Worm (Caenorhabditis elegans) whole organism, mixed stage, embryonic: ENCODE data around the gene F27D9.2.

ENCODE experiments used
- ces-1 ChIP-seq: fragments of 150-350 bp; optimal IDR thresholded peaks from 2 replicates; lab custom pipeline; 2014; ENCODE audit warnings: missing biosample characterization, missing genetic modification reagents, missing genetic modification characterization
- elt-1 ChIP-seq: sonication (generic microtip); optimal IDR thresholded peaks from 2 replicates; lab custom pipeline; 2017; ENCODE audit warnings: missing genetic modification characterization, mild to moderate bottlenecking, missing compliant biosample characterization, antibody characterized with exemption, moderate library complexity, borderline replicate concordance; ENCODE audit not compliant: insufficient read depth
- lin-13 ChIP-seq: fragments of 150-350 bp; optimal IDR thresholded peaks from 2 replicates; lab custom pipeline; 2014; ENCODE audit warnings: missing biosample characterization, missing genetic modification characterization
- lsy-2 ChIP-seq: fragments of 150-350 bp; optimal IDR thresholded peaks from 2 replicates; lab custom pipeline; 2014; ENCODE audit warnings: missing biosample characterization, missing genetic modification characterization
- mab-5 ChIP-seq: fragments of 150-350 bp; optimal IDR thresholded peaks from 2 replicates; lab custom pipeline; 2014; ENCODE audit warnings: missing biosample characterization, missing genetic modification characterization
- nhr-12 ChIP-seq: fragments of 150-350 bp; optimal IDR thresholded peaks from 2 replicates; lab custom pipeline; 2014; ENCODE audit warnings: missing biosample characterization, missing genetic modification characterization
- nhr-237 ChIP-seq: fragments of 150-350 bp; optimal IDR thresholded peaks from 2 replicates; lab custom pipeline; 2014; ENCODE audit warnings: missing biosample characterization, missing genetic modification characterization
- nhr-76 ChIP-seq: sonication (generic microtip); optimal IDR thresholded peaks from 2 replicates; lab custom pipeline; 2017; ENCODE audit warnings: missing biosample characterization, missing genetic modification characterization
- pha-4 ChIP-seq: fragments of 150-350 bp; optimal IDR thresholded peaks from 2 replicates; lab custom pipeline; 2018; ENCODE audit warnings: missing biosample characterization, missing genetic modification reagents, missing genetic modification characterization
- sem-2 ChIP-seq: fragments of 200-800 bp; sonication (Bioruptor generic); optimal IDR thresholded peaks from 2 replicates; lab custom pipeline; 2018; ENCODE audit warnings: mild to moderate bottlenecking, missing genetic modification characterization, missing compliant biosample characterization
- sptf-1 ChIP-seq: sonication (generic microtip); optimal IDR thresholded peaks from 2 replicates; lab custom pipeline; 2017; ENCODE audit warnings: mild to moderate bottlenecking, missing genetic modification characterization, moderate library complexity, missing compliant biosample characterization
- unc-62 ChIP-seq: fragments of 150-350 bp; optimal IDR thresholded peaks from 2 replicates; lab custom pipeline; 2014; ENCODE audit warnings: missing biosample characterization, missing genetic modification reagents, missing genetic modification characterization
- ztf-11 ChIP-seq: fragments of 150-350 bp; optimal IDR thresholded peaks from 2 replicates; lab custom pipeline; 2014; ENCODE audit warnings: missing biosample characterization, missing genetic modification characterization

DNA sequence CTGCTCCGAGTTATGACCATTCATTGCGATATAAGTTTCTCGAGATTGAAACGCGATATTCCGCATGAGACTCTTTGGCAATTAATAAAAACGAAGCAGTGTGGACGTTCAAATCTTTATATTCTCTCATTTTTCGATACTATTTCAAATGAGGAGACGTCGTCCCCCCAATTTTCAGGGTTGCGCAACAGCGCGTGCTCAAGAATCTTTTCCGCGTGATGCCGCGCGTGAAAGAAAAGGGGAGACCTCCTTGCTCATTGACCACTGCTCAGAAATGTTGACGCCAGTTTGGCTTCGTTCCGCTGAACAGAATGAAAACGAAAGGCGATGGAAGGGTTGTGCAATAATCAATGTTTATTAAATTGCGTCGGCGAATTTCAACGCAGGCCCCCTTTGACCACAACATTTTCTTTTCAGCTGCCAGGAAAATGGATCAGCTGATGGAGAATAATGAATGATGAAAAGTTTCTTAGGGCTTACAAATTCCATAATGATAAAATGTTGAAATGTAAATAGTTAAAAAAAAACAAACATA is 17.3 kb upstream of the F27D9.2 start:
- TF ChIP-seq elt-1 (tag; lab: Kevin White, UChicago) (no peak), lsy-2 (no peak), nhr-12 (no peak), sptf-1 (tag; lab: Kevin White, UChicago) (no peak), nhr-237 (no peak), nhr-76 (tag; lab: Kevin White, UChicago) (no peak), pha-4 (tag; lab: Kevin White, UChicago) (no peak), ces-1 (peak; percentile 79), mab-5 (no peak), unc-62 (GFP tag; lab: Kevin White, UChicago) (no peak), lin-13 (tag; lab: Kevin White, UChicago) (no peak), ztf-11 (no peak), sem-2 (GFP tag; lab: Kevin White, UChicago) (no peak)
